Worm (Caenorhabditis elegans) whole organism, L3 larva: Measurements from ENCODE around the gene egl-10.

ENCODE experiments used
- ama-1 ChIP-seq: fragments of 150-350 bp; optimal IDR thresholded peaks from 2 replicates; lab custom pipeline; 2018
- ceh-16 ChIP-seq: sonication (generic microtip); optimal IDR thresholded peaks from 2 replicates; lab custom pipeline; 2017; ENCODE audit warnings: missing biosample characterization, missing genetic modification characterization
- egl-27 ChIP-seq: sonication (generic microtip); optimal IDR thresholded peaks from 4 replicates; lab custom pipeline; 2017; ENCODE audit warnings: missing biosample characterization, missing genetic modification reagents, missing genetic modification characterization
- elt-1 ChIP-seq: fragments of 150-350 bp; optimal IDR thresholded peaks from 2 replicates; lab custom pipeline; 2014; ENCODE audit warnings: missing biosample characterization, missing genetic modification characterization
- elt-2 ChIP-seq: sonication (generic microtip); optimal IDR thresholded peaks from 2 replicates; lab custom pipeline; 2016; ENCODE audit warnings: missing genetic modification reagents, mild to moderate bottlenecking, missing genetic modification characterization, missing compliant biosample characterization
- jun-1 ChIP-seq: fragments of 150-350 bp; optimal IDR thresholded peaks from 2 replicates; lab custom pipeline; 2014; ENCODE audit warnings: missing biosample characterization, missing genetic modification reagents, missing genetic modification characterization
- lin-39 ChIP-seq: fragments of 150-350 bp; optimal IDR thresholded peaks from 2 replicates; lab custom pipeline; 2018; ENCODE audit warnings: missing biosample characterization, missing genetic modification reagents, missing genetic modification characterization
- mml-1 ChIP-seq: fragments of 150-350 bp; sonication (generic microtip); optimal IDR thresholded peaks from 3 replicates; lab custom pipeline; 2014; ENCODE audit warnings: missing biosample characterization, missing genetic modification characterization
- nhr-237 ChIP-seq: fragments of 150-350 bp; optimal IDR thresholded peaks from 2 replicates; lab custom pipeline; 2014; ENCODE audit warnings: missing biosample characterization, missing genetic modification characterization
- nhr-25 ChIP-seq: sonication (generic microtip); optimal IDR thresholded peaks from 2 replicates; lab custom pipeline; 2017; ENCODE audit warnings: missing biosample characterization, missing genetic modification characterization
- pha-4 ChIP-seq: fragments of 150-350 bp; optimal IDR thresholded peaks from 2 replicates; lab custom pipeline; 2014; ENCODE audit warnings: missing biosample characterization, missing genetic modification reagents, missing genetic modification characterization
- snpc-4 ChIP-seq: fragments of 150-350 bp; optimal IDR thresholded peaks from 2 replicates; lab custom pipeline; 2014; ENCODE audit warnings: missing biosample characterization, missing genetic modification characterization
- unc-39 ChIP-seq: sonication (generic microtip); optimal IDR thresholded peaks from 4 replicates; lab custom pipeline; 2017; ENCODE audit warnings: missing biosample characterization, missing genetic modification characterization
- unc-62 ChIP-seq: fragments of 150-350 bp; sonication (generic microtip); optimal IDR thresholded peaks from 4 replicates; lab custom pipeline; 2014; ENCODE audit warnings: missing biosample characterization, missing genetic modification reagents, missing genetic modification characterization

DNA sequence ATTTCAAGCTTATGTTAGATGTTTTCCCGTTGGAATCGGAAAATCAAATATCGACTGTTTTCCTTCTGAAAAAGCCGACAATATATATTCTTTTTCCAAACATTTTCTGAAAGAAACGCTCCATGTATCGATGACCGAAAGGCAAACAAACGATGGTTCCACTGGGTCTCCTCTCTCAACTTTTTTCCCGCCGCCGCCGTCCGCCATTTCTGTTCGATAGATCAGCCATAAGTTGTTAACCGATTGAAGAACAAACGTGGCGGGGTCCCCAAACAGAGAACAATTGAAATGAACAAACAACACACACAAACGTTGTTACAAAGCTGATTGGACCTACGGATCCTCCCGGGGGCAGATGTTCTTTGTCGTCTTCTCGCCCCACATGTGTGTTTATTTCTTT is 3.8 kb upstream of the egl-10 start:
- TF ChIP-seq unc-39 (tag; lab: Kevin White, UChicago) (no peak), nhr-237 (no peak), lin-39 (tag; lab: Kevin White, UChicago) (no peak), snpc-4 (no peak), nhr-25 (no peak), mml-1 (tag; lab: Kevin White, UChicago) (no peak), egl-27 (tag; lab: Kevin White, UChicago) (no peak), ama-1 (lab: Kevin White, UChicago) (no peak), elt-2 (tag; lab: Kevin White, UChicago) (no peak), elt-1 (tag; lab: Kevin White, UChicago) (no peak), ceh-16 (no peak), pha-4 (tag; lab: Kevin White, UChicago) (peak; percentile 82), unc-62 (GFP tag; lab: Kevin White, UChicago) (no peak), jun-1 (tag; lab: Kevin White, UChicago) (no peak)
